Worm (Caenorhabditis elegans): ENCODE measurements around the gene C39E9.7.

The C39E9.7 gene

DNA sequence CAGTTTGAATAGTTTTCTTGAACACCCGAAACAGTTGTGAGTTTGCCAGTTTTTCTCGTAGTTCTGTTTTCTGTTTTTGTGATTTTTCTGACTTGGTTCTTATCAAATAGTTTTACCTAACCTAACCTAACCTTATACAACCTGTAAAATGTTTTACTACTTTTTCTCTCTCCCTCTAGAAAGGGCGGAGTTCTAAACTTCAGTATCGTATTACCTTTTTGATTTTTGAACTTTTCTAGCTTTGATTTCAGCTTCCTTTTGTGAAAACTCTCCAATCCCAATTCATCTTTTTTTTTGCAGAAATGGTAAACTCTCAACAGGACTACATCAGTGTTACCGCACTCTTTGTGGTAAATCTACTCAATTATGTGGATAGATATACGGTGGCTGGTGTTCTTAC lies 10.2 kb upstream of the C39E9.7 start, which contains the start of gene spin-2 (continued):
- no peak for TF ChIP-seq B0019.2 (GFP tag; conservative IDR thresholded peaks at IDR 0.05)

DNA sequence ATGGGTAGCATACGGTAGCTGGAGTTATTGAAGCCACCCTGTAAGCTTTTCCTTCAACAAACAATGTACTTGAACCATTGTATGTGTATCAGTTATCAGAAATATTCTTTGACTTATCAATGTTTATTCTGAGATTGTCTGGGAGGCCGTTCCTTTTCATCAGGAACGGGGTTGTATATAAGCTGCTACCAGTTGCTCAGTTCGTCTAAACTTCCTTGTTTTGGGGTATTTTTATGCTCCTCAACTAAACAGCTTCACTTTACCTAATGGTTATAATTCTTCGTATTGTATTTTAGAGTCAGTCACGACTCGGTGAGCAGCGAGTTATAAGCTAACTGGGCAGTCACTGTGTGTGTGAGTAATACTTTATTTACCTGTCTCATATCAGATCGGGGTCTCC lies 9.2 kb upstream of the C39E9.7 start:
- TF ChIP-seq gei-17 (GFP tag; optimal IDR thresholded peaks at IDR 0.05) (no peak), athp-1 (tag; optimal IDR thresholded peaks at IDR 0.05) (no peak), ccch-3 (GFP tag; optimal IDR thresholded peaks at IDR 0.05) (no peak), efl-1 (GFP tag; optimal IDR thresholded peaks at IDR 0.05) (no peak), egrh-3 (GFP tag; IDR thresholded peaks at IDR 0.05) (no peak), hsf-1 (GFP tag; IDR thresholded peaks at IDR 0.05) (no peak)

- TF ChIP-seq nhr-120 (GFP tag; IDR thresholded peaks at IDR 0.05) = no peak
- 0 out of 2 replicates have a peak, but pooled peaks have one; percentile 20 for TF ChIP-seq mcd-1 (GFP tag; IDR thresholded peaks at IDR 0.05)
- no peak for TF ChIP-seq zfh-2 (GFP tag; conservative IDR thresholded peaks at IDR 0.05)
- TF ChIP-seq Y67H2A.10 (GFP tag; conservative IDR thresholded peaks at IDR 0.05) = no peak
- no peak for TF ChIP-seq unc-130 (GFP tag; optimal IDR thresholded peaks at IDR 0.05)
- TF ChIP-seq Y56A3A.18 (GFP tag; IDR thresholded peaks at IDR 0.05) = no peak; the same call in 1 of the 2 replicates
- TF ChIP-seq ceh-40 (GFP tag; IDR thresholded peaks at IDR 0.05) = 0 out of 2 replicates have a peak, but pooled peaks have one; percentile 1
- no peak for TF ChIP-seq bed-1 (GFP tag; IDR thresholded peaks at IDR 0.05)
- no peak for TF ChIP-seq Y79H2A.3 (GFP tag; conservative IDR thresholded peaks at IDR 0.05)
- TF ChIP-seq dox-1 (GFP tag; IDR thresholded peaks at IDR 0.05) = no peak
- TF ChIP-seq zim-3 (tag; optimal IDR thresholded peaks at IDR 0.05) = no peak
- TF ChIP-seq somi-1 (GFP tag; optimal IDR thresholded peaks at IDR 0.05) = peak; percentile 59
- no peak for TF ChIP-seq cebp-1 (GFP tag; IDR thresholded peaks at IDR 0.05)
- TF ChIP-seq cebp-1 (tag; optimal IDR thresholded peaks at IDR 0.05) = peak; percentile 25
- TF ChIP-seq madf-3 (GFP tag; IDR thresholded peaks at IDR 0.05) = 0 out of 2 replicates have a peak, but pooled peaks have one; percentile 3
- no peak for TF ChIP-seq xnd-1 (tag; optimal IDR thresholded peaks at IDR 0.05)
- TF ChIP-seq ztf-22 (GFP tag; optimal IDR thresholded peaks at IDR 0.05) = no peak
- peak in 1 of 3 experiments; percentile 50 for TF ChIP-seq lin-35 (GFP tag; optimal IDR thresholded peaks at IDR 0.05)
- TF ChIP-seq ZK185.1 (tag; optimal IDR thresholded peaks at IDR 0.05; ENCODE audit: poor library complexity, severe bottlenecking) = peak; percentile 20
- TF ChIP-seq F49E8.2 (tag; optimal IDR thresholded peaks at IDR 0.05; ENCODE audit: insufficient read depth) = no peak
- TF ChIP-seq lin-26 (GFP tag; IDR thresholded peaks at IDR 0.05) = peak; percentile 22; the same call in 1 of the 2 replicates
- peak; percentile 6; the same call in 1 of the 2 replicates for TF ChIP-seq cebp-2 (GFP tag; IDR thresholded peaks at IDR 0.05)
- no peak for TF ChIP-seq F23B12.7 (tag; optimal IDR thresholded peaks at IDR 0.05; ENCODE audit: insufficient read depth)
- 0 out of 2 replicates have a peak, but pooled peaks have one; percentile 20 for TF ChIP-seq B0336.3 (GFP tag; IDR thresholded peaks at IDR 0.05)
- 0 out of 2 replicates have a peak, but pooled peaks have one; percentile 8 for TF ChIP-seq hmg-1.2 (GFP tag; IDR thresholded peaks at IDR 0.05)
- peak; percentile 36; the same call in 1 of the 2 replicates for TF ChIP-seq F39B2.1 (GFP tag; IDR thresholded peaks at IDR 0.05)
- peak; percentile 4 for TF ChIP-seq F10E7.11 (tag; optimal IDR thresholded peaks at IDR 0.05)
- no peak for TF ChIP-seq attf-6 (GFP tag; IDR thresholded peaks at IDR 0.05)
- no peak for TF ChIP-seq aptf-2 (GFP tag; conservative IDR thresholded peaks at IDR 0.05)
- TF ChIP-seq let-607 (tag; optimal IDR thresholded peaks at IDR 0.05) = no peak
- peak; percentile 36 for TF ChIP-seq lin-40 (tag; optimal IDR thresholded peaks at IDR 0.05)
- peak; percentile 59 for TF ChIP-seq chd-7 (tag; optimal IDR thresholded peaks at IDR 0.05)
- no peak for TF ChIP-seq ceh-58 (GFP tag; IDR thresholded peaks at IDR 0.05)
- 0 out of 2 replicates have a peak, but pooled peaks have one; percentile 40 for TF ChIP-seq nfyb-1 (GFP tag; IDR thresholded peaks at IDR 0.05)
- TF ChIP-seq Y53G8AR.9 (GFP tag; conservative IDR thresholded peaks at IDR 0.05) = peak; percentile 28; the same call in 1 of the 2 replicates
Observed at ce11 chrIV:13082836-13083763, 6.6 kb upstream of the C39E9.7 start.
